Worm (Caenorhabditis elegans) whole organism, young adult: ENCODE measurements around the gene F17C11.4.

ENCODE experiments used
- F23B12.7 ChIP-seq: sonication (generic microtip); optimal IDR thresholded peaks from 2 replicates; lab custom pipeline; 2017; ENCODE audit warnings: missing genetic modification characterization, mild to moderate bottlenecking, missing compliant biosample characterization, antibody characterized with exemption, moderate library complexity; ENCODE audit not compliant: insufficient read depth
- F33H1.4 ChIP-seq: fragments of 200-800 bp; sonication (Bioruptor generic); IDR thresholded peaks from 2 replicates; pipeline ENCODE4 v1.3.6; 2022; ENCODE audit warnings: missing genetic modification reagents, missing genetic modification characterization, missing compliant biosample characterization
- F49E8.2 ChIP-seq: sonication (generic microtip); optimal IDR thresholded peaks from 3 replicates; lab custom pipeline; 2017; ENCODE audit warnings: missing genetic modification characterization, mild to moderate bottlenecking, missing compliant biosample characterization, antibody characterized with exemption, moderate library complexity; ENCODE audit not compliant: insufficient read depth
- F52B5.7 ChIP-seq: sonication (generic microtip); optimal IDR thresholded peaks from 2 replicates; lab custom pipeline; 2016; ENCODE audit warnings: mild to moderate bottlenecking, missing genetic modification characterization, missing compliant biosample characterization
- F57A8.1 ChIP-seq: fragments of 200-800 bp; sonication (Bioruptor generic); optimal IDR thresholded peaks from 2 replicates; lab custom pipeline; 2018; ENCODE audit warnings: mild to moderate bottlenecking, missing genetic modification characterization, moderate library complexity, missing compliant biosample characterization
- Y53F4B.3 ChIP-seq: fragments of 200-800 bp; sonication (Bioruptor generic); IDR thresholded peaks from 2 replicates; pipeline ENCODE4 v1.3.6; 2022; ENCODE audit warnings: missing genetic modification reagents, missing genetic modification characterization, missing compliant biosample characterization
- Y53G8AR.9 ChIP-seq: fragments of 200-800 bp; sonication (Bioruptor generic); conservative IDR thresholded peaks from 2 replicates; pipeline ENCODE4 v1.3.6; 2022; ENCODE audit warnings: missing genetic modification reagents, missing genetic modification characterization, missing compliant biosample characterization
- Y67H2A.10 ChIP-seq: fragments of 200-800 bp; sonication (Bioruptor generic); conservative IDR thresholded peaks from 2 replicates; pipeline ENCODE4 v1.3.6; 2022; ENCODE audit warnings: missing genetic modification reagents, missing genetic modification characterization, missing compliant biosample characterization
- aptf-3 ChIP-seq: fragments of 200-800 bp; sonication (Bioruptor generic); IDR thresholded peaks from 2 replicates; pipeline ENCODE4 v1.3.6; 2022; ENCODE audit warnings: missing genetic modification characterization, missing compliant biosample characterization
- athp-1 ChIP-seq: sonication (generic microtip); optimal IDR thresholded peaks from 2 replicates; lab custom pipeline; 2017; ENCODE audit warnings: mild to moderate bottlenecking, missing genetic modification characterization, missing compliant biosample characterization
- attf-3 ChIP-seq: fragments of 200-800 bp; sonication (Bioruptor generic); conservative IDR thresholded peaks from 2 replicates; pipeline ENCODE4 v1.3.6; 2022; ENCODE audit warnings: missing genetic modification reagents, missing genetic modification characterization, missing compliant biosample characterization
- attf-6 ChIP-seq: fragments of 200-800 bp; sonication (Bioruptor generic); IDR thresholded peaks from 2 replicates; pipeline ENCODE4 v1.3.6; 2022; ENCODE audit warnings: missing genetic modification reagents, missing genetic modification characterization, missing compliant biosample characterization
- bed-2 ChIP-seq: fragments of 200-800 bp; sonication (Bioruptor generic); IDR thresholded peaks from 2 replicates; pipeline ENCODE4 v1.3.6; 2022; ENCODE audit warnings: missing genetic modification reagents, missing genetic modification characterization, missing compliant biosample characterization
- cebp-2 ChIP-seq: fragments of 200-800 bp; sonication (Bioruptor generic); IDR thresholded peaks from 2 replicates; pipeline ENCODE4 v1.3.6; 2022; ENCODE audit warnings: missing genetic modification characterization, missing compliant biosample characterization
- ceh-58 ChIP-seq: fragments of 200-800 bp; sonication (Bioruptor generic); IDR thresholded peaks from 2 replicates; pipeline ENCODE4 v1.3.6; 2022; ENCODE audit warnings: missing genetic modification characterization, missing compliant biosample characterization
- ceh-79 ChIP-seq: sonication (generic microtip); optimal IDR thresholded peaks from 2 replicates; lab custom pipeline; 2017; ENCODE audit warnings: mild to moderate bottlenecking, missing genetic modification characterization, missing compliant biosample characterization
- die-1 ChIP-seq: sonication (generic microtip); optimal IDR thresholded peaks from 2 replicates; lab custom pipeline; 2016; ENCODE audit warnings: missing genotype, mild to moderate bottlenecking, missing genetic modification characterization, missing compliant biosample characterization
- dpl-1 ChIP-seq: fragments of 150-350 bp; optimal IDR thresholded peaks from 2 replicates; lab custom pipeline; 2014; ENCODE audit warnings: missing biosample characterization, missing genetic modification reagents, missing genetic modification characterization
- efl-1 ChIP-seq: fragments of 150-350 bp; optimal IDR thresholded peaks from 2 replicates; lab custom pipeline; 2014; ENCODE audit warnings: missing biosample characterization, missing genetic modification reagents, missing genetic modification characterization
- egl-44 ChIP-seq: fragments of 200-800 bp; sonication (Bioruptor generic); IDR thresholded peaks from 2 replicates; pipeline ENCODE4 v1.3.6; 2022; ENCODE audit warnings: missing genetic modification reagents, missing genetic modification characterization, missing compliant biosample characterization
- gei-17 ChIP-seq: fragments of 200-800 bp; sonication (Bioruptor generic); optimal IDR thresholded peaks from 2 replicates; lab custom pipeline; 2018; ENCODE audit warnings: mild to moderate bottlenecking, missing genetic modification characterization, missing compliant biosample characterization
- him-1 ChIP-seq: sonication (generic microtip); optimal IDR thresholded peaks from 2 replicates; lab custom pipeline; 2016; ENCODE audit warnings: missing genotype, missing genetic modification reagents, missing genetic modification characterization, missing compliant biosample characterization
- hmg-20 ChIP-seq: fragments of 200-800 bp; sonication (Bioruptor generic); IDR thresholded peaks from 2 replicates; pipeline ENCODE4 v1.3.6; 2022; ENCODE audit warnings: missing genetic modification reagents, missing genetic modification characterization, missing compliant biosample characterization
- hrde-1 ChIP-seq: sonication (generic microtip); optimal IDR thresholded peaks from 2 replicates; lab custom pipeline; 2016; ENCODE audit warnings: missing genetic modification characterization, mild to moderate bottlenecking, missing compliant biosample characterization, moderate library complexity, missing genotype, missing genetic modification reagents, borderline replicate concordance
- lag-1 ChIP-seq: fragments of 200-800 bp; sonication (Bioruptor generic); IDR thresholded peaks from 2 replicates; pipeline ENCODE4 v1.3.6; 2022; ENCODE audit warnings: missing genetic modification reagents, missing genetic modification characterization, missing compliant biosample characterization
- lir-1 ChIP-seq: fragments of 200-800 bp; sonication (Bioruptor generic); conservative IDR thresholded peaks from 2 replicates; pipeline ENCODE4 v1.3.6; 2022; ENCODE audit warnings: missing genetic modification reagents, missing genetic modification characterization, missing compliant biosample characterization
- madf-10 ChIP-seq: sonication (generic microtip); optimal IDR thresholded peaks from 2 replicates; lab custom pipeline; 2016; ENCODE audit warnings: mild to moderate bottlenecking, missing genetic modification characterization, missing compliant biosample characterization
- madf-8 ChIP-seq: fragments of 200-800 bp; sonication (Bioruptor generic); conservative IDR thresholded peaks from 2 replicates; pipeline ENCODE4 v1.3.6; 2022; ENCODE audit warnings: missing genetic modification reagents, missing genetic modification characterization, missing compliant biosample characterization
- mcd-1 ChIP-seq: fragments of 200-800 bp; sonication (Bioruptor generic); IDR thresholded peaks from 2 replicates; pipeline ENCODE4 v1.3.6; 2022; ENCODE audit warnings: missing genetic modification reagents, missing genetic modification characterization, missing compliant biosample characterization
- mel-28 ChIP-seq: sonication (generic microtip); optimal IDR thresholded peaks from 2 replicates; lab custom pipeline; 2016; ENCODE audit warnings: borderline replicate concordance, mild to moderate bottlenecking, missing genetic modification characterization, missing compliant biosample characterization
- mxl-1 ChIP-seq: sonication (generic microtip); optimal IDR thresholded peaks from 2 replicates; lab custom pipeline; 2016; ENCODE audit warnings: missing genetic modification characterization, missing compliant biosample characterization
- nhr-179 ChIP-seq: sonication (generic microtip); optimal IDR thresholded peaks from 2 replicates; lab custom pipeline; 2016; ENCODE audit warnings: mild to moderate bottlenecking, missing genetic modification characterization, missing compliant biosample characterization
- pha-4 ChIP-seq: fragments of 150-350 bp; sonication (generic microtip); optimal IDR thresholded peaks from 2 replicates; lab custom pipeline; 2014; ENCODE audit warnings: missing biosample characterization, missing genetic modification reagents, missing genetic modification characterization
- repo-1 ChIP-seq: sonication (generic microtip); optimal IDR thresholded peaks from 2 replicates; lab custom pipeline; 2017; ENCODE audit warnings: mild to moderate bottlenecking, missing genetic modification characterization, missing compliant biosample characterization
- rpc-1 ChIP-seq, 2 experiments: fragments of 150-350 bp in 1 of 2; sonication (generic microtip) in 1 of 2; optimal IDR thresholded peaks; 2 replicates each; lab custom pipeline; 2014 to 2018; ENCODE audit warnings: missing biosample characterization in 1 of 2, missing genetic modification characterization in 1 of 2, missing genetic modification reagents in 1 of 2, missing genotype in 1 of 2
- snpc-1.1 ChIP-seq: sonication (generic microtip); optimal IDR thresholded peaks from 2 replicates; lab custom pipeline; 2017; ENCODE audit warnings: missing genetic modification characterization, mild to moderate bottlenecking, missing compliant biosample characterization, antibody characterized with exemption, moderate library complexity, missing genotype, missing genetic modification reagents; ENCODE audit not compliant: insufficient read depth
- snpc-1.3 ChIP-seq: sonication (generic microtip); optimal IDR thresholded peaks from 2 replicates; lab custom pipeline; 2017; ENCODE audit warnings: missing genetic modification characterization, mild to moderate bottlenecking, missing compliant biosample characterization, antibody characterized with exemption, moderate library complexity, missing genotype, missing genetic modification reagents; ENCODE audit not compliant: insufficient read depth
- snpc-4 ChIP-seq, 5 experiments: fragments of 150-350 bp in 1 of 5; sonication (generic microtip) in 4 of 5; optimal IDR thresholded peaks; 2 replicates each; lab custom pipeline; 2014 to 2018; ENCODE audit warnings: missing genetic modification characterization in 5 of 5, missing biosample characterization in 3 of 5, antibody characterized with exemption in 2 of 5, mild to moderate bottlenecking in 2 of 5, missing compliant biosample characterization in 2 of 5, missing genotype in 2 of 5, moderate library complexity in 2 of 5, missing genetic modification reagents in 1 of 5
- somi-1 ChIP-seq: fragments of 200-800 bp; sonication (Bioruptor generic); optimal IDR thresholded peaks from 2 replicates; lab custom pipeline; 2018; ENCODE audit warnings: mild to moderate bottlenecking, missing genetic modification characterization, missing compliant biosample characterization
- sptf-2 ChIP-seq: fragments of 200-800 bp; sonication (Bioruptor generic); optimal IDR thresholded peaks from 2 replicates; lab custom pipeline; 2018; ENCODE audit warnings: mild to moderate bottlenecking, missing genetic modification characterization, missing compliant biosample characterization
- xnd-1 ChIP-seq: sonication (generic microtip); optimal IDR thresholded peaks from 2 replicates; lab custom pipeline; 2016; ENCODE audit warnings: missing genotype, missing genetic modification reagents, missing genetic modification characterization, missing compliant biosample characterization
- zfh-2 ChIP-seq: fragments of 200-800 bp; sonication (Bioruptor generic); conservative IDR thresholded peaks from 2 replicates; pipeline ENCODE4 v1.3.6; 2022; ENCODE audit warnings: missing genetic modification reagents, missing genetic modification characterization, missing compliant biosample characterization

F17C11.4 gene

DNA sequence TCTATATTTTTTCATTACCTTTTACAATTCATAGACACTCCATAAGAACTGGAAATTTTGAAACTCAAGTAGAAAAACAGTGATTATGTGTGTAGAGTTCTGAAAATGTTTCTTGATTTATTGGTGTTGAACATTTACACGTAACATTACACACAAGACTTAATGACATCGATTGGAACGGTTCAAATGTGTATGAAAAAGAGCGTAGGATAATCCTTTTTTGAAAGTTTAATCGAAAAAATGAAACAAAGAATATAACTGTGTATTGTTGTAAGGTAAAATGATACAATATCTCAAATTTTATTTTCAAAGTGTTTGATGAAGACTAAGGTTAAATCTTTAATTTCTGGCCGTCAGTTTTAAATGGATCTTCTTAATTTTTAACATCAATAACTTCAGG lies 29.5 kb downstream of the F17C11.4 start, which contains the start of gene fig-1:
Gene fig-1 (minus strand): TSS at position 101 of the 400 bp plus-strand sequence.
- TF ChIP-seq pha-4 (tag; lab: Kevin White, UChicago) (no peak), Y53G8AR.9 (no peak), attf-6 (no peak), F33H1.4 (GFP tag; lab: Robert Waterston, UW) (no peak), mel-28 (tag; lab: Kevin White, UChicago) (no peak), ceh-58 (GFP tag; lab: Robert Waterston, UW) (no peak), madf-10 (tag; lab: Kevin White, UChicago) (no peak), F52B5.7 (tag; lab: Kevin White, UChicago) (no peak), bed-2 (GFP tag; lab: Robert Waterston, UW) (no peak), ceh-79 (tag; lab: Kevin White, UChicago) (no peak), F23B12.7 (tag; lab: Kevin White, UChicago) (no peak), snpc-1.3 (tag; lab: Kevin White, UChicago) (no peak), repo-1 (no peak), die-1 (no peak)

DNA sequence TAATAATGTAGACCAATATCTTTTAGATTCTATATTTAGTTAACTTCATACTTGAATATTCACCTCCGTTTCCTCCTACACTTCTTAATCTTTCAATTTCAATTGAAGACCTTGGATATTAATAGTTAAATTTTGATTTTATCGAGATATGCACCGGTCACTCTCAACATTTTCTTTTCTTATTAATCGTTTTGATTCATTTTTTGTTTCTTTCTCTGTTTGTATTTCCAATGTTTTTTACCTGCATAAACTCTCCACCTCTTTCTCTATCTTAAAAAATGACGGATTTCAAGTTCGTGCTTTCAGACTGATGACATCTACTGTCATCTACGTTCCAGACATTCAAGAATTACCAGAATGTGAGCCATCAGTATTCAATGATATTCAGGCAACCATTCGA lies 40.1 kb downstream of the F17C11.4 start, which contains the start of gene frpr-9:
Gene frpr-9 (plus strand): TSS at position 301 of the 400 bp plus-strand sequence.
- TF ChIP-seq hmg-20 (GFP tag; lab: Robert Waterston, UW) (no peak), egl-44 (GFP tag; lab: Robert Waterston, UW) (no peak), zfh-2 (GFP tag; lab: Robert Waterston, UW) (no peak), snpc-1.3 (tag; lab: Kevin White, UChicago) (no peak), lir-1 (GFP tag; lab: Robert Waterston, UW) (no peak), hrde-1 (no peak), F57A8.1 (GFP tag; lab: Kevin White, UChicago) (no peak)
- TF ChIP-seq, all 124 proteins: peak for 0

DNA sequence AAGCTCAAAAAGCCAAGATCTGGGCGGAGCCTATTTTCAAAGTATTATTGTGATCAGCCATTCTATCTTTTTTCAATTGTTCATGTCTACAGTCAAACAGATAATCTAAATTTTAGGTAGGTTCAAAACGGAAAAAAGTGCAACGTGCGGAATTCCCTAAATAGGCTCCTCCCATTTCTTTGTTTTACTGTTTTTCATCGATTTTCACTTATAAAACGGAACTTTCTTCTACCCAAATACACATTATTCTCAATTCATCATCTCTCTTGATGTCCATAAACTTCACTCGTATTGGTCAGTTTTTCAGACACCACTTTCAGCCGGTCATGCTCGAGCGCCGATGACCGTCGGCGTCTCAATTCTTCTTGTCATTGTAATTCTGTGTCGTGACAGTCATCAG lies 47.1 kb downstream of the F17C11.4 start, which contains the start of gene F53B7.7:
Gene F53B7.7 (plus strand): TSS at position 301 of the 400 bp plus-strand sequence.
- TF ChIP-seq nhr-179 (tag; lab: Kevin White, UChicago) (no peak), Y53F4B.3 (GFP tag; lab: Robert Waterston, UW) (no peak), snpc-1.1 (tag; lab: Kevin White, UChicago) (no peak), mxl-1 (tag; lab: Kevin White, UChicago) (no peak), athp-1 (tag; lab: Kevin White, UChicago) (no peak), madf-8 (GFP tag; lab: Robert Waterston, UW) (no peak), Y67H2A.10 (GFP tag; lab: Robert Waterston, UW) (no peak), pha-4 (tag; lab: Kevin White, UChicago) (no peak), F49E8.2 (tag; lab: Kevin White, UChicago) (no peak), gei-17 (GFP tag; lab: Kevin White, UChicago) (no peak), madf-10 (tag; lab: Kevin White, UChicago) (no peak), aptf-3 (no peak), sptf-2 (GFP tag; lab: Kevin White, UChicago) (no peak), xnd-1 (tag; lab: Kevin White, UChicago) (no peak), attf-3 (GFP tag; lab: Robert Waterston, UW) (no peak)

- TF ChIP-seq rpc-1 (optimal IDR thresholded peaks at IDR 0.05; lab: Kevin White, UChicago): no peak
- TF ChIP-seq rpc-1 (tag; optimal IDR thresholded peaks at IDR 0.05; lab: Kevin White, UChicago): no peak
- peak; percentile 56 for TF ChIP-seq dpl-1 (GFP tag; lab: Kevin White, UChicago)
- TF ChIP-seq bed-2 (GFP tag; lab: Robert Waterston, UW): no peak
- no peak for TF ChIP-seq cebp-2
- TF ChIP-seq lag-1 (GFP tag; lab: Robert Waterston, UW): no peak
- TF ChIP-seq F23B12.7 (tag; lab: Kevin White, UChicago): peak; percentile 50
- TF ChIP-seq snpc-4 (GFP tag; optimal IDR thresholded peaks at IDR 0.05; lab: Kevin White, UChicago): no peak
- peak in 1 of 4 experiments; percentile 53 for TF ChIP-seq snpc-4 (tag; optimal IDR thresholded peaks at IDR 0.05; lab: Kevin White, UChicago)
- no peak for TF ChIP-seq lir-1 (GFP tag; lab: Robert Waterston, UW)
- peak; percentile 81 for TF ChIP-seq efl-1
- peak; percentile 92 for TF ChIP-seq attf-3 (GFP tag; lab: Robert Waterston, UW)
- peak; percentile 13 for TF ChIP-seq him-1 (tag; lab: Kevin White, UChicago)
- peak; percentile 79; the same call in 1 of the 2 replicates for TF ChIP-seq mcd-1 (GFP tag; lab: Robert Waterston, UW)
- no peak for TF ChIP-seq somi-1
These were observed 49.0 kb downstream of the F17C11.4 start, which contains the start of gene isy-1 for ce11 chrV:11000650-11001049. Gene isy-1 (minus strand): TSS chrV:11000699.
